Worm (Caenorhabditis elegans) whole organism, L1 larva: ENCODE results near the gene puf-8.
A peak's percentile ranks its signal among the peaks of the same experiment; 100 is the strongest.

Experiments
- F16B12.6 ChIP-seq: fragments of 150-350 bp; optimal IDR thresholded peaks from 2 replicates; lab custom pipeline; 2014; ENCODE audit warnings: missing biosample characterization, missing genetic modification characterization
- alr-1 ChIP-seq: fragments of 200-800 bp; sonication (Bioruptor generic); optimal IDR thresholded peaks from 2 replicates; lab custom pipeline; 2018; ENCODE audit warnings: borderline replicate concordance, mild to moderate bottlenecking, missing genetic modification characterization, missing compliant biosample characterization
- ama-1 ChIP-seq: fragments of 150-350 bp; optimal IDR thresholded peaks from 2 replicates; lab custom pipeline; 2014
- ceh-63 ChIP-seq: fragments of 200-800 bp; sonication (Bioruptor generic); optimal IDR thresholded peaks from 2 replicates; lab custom pipeline; 2018; ENCODE audit warnings: mild to moderate bottlenecking, missing genetic modification characterization, missing compliant biosample characterization
- ceh-8 ChIP-seq: fragments of 200-800 bp; sonication (Bioruptor generic); optimal IDR thresholded peaks from 2 replicates; lab custom pipeline; 2018; ENCODE audit warnings: mild to moderate bottlenecking, missing genetic modification characterization, moderate library complexity, missing compliant biosample characterization
- ceh-88 ChIP-seq: fragments of 200-800 bp; sonication (Bioruptor generic); IDR thresholded peaks from 2 replicates; pipeline ENCODE4 v1.3.6; 2022; ENCODE audit warnings: missing genetic modification characterization, missing compliant biosample characterization
- ceh-90 ChIP-seq: sonication (generic microtip); optimal IDR thresholded peaks from 2 replicates; lab custom pipeline; 2016; ENCODE audit warnings: missing genetic modification characterization, missing compliant biosample characterization
- dsc-1 ChIP-seq: sonication (generic microtip); optimal IDR thresholded peaks from 2 replicates; lab custom pipeline; 2016; ENCODE audit warnings: mild to moderate bottlenecking, missing genetic modification characterization, missing compliant biosample characterization
- efl-1 ChIP-seq, 4 experiments: fragments of 150-350 bp; optimal IDR thresholded peaks in 3 of 4; peaks in 1 of 4; 1 replicate in 1 of 4; 2 replicates in 3 of 4; lab custom pipeline; 2014; ENCODE audit warnings: missing biosample characterization in 2 of 4, missing genetic modification characterization in 2 of 4, missing genetic modification reagents in 2 of 4
- efl-3 ChIP-seq: fragments of 200-800 bp; sonication (Bioruptor generic); optimal IDR thresholded peaks from 2 replicates; lab custom pipeline; 2018; ENCODE audit warnings: mild to moderate bottlenecking, missing genetic modification characterization, missing compliant biosample characterization
- elt-2 ChIP-seq: sonication (generic microtip); optimal IDR thresholded peaks from 2 replicates; lab custom pipeline; 2016; ENCODE audit warnings: missing genetic modification characterization, mild to moderate bottlenecking, inconsistent platforms, missing compliant biosample characterization, missing genetic modification reagents
- elt-3 ChIP-seq, 6 experiments: fragments of 150-350 bp in 1 of 6; sonication (generic microtip); optimal IDR thresholded peaks; 2 replicates each; lab custom pipeline; 2017 to 2018; ENCODE audit warnings: missing biosample characterization in 6 of 6, missing genetic modification characterization in 6 of 6, inconsistent platforms in 1 of 6
- hlh-17 ChIP-seq: fragments of 200-800 bp; sonication (Bioruptor generic); optimal IDR thresholded peaks from 2 replicates; lab custom pipeline; 2018; ENCODE audit warnings: missing genetic modification characterization, mild to moderate bottlenecking, missing compliant biosample characterization, moderate library complexity, borderline replicate concordance
- hlh-4 ChIP-seq: sonication (generic microtip); optimal IDR thresholded peaks from 2 replicates; lab custom pipeline; 2016; ENCODE audit warnings: mild to moderate bottlenecking, missing genetic modification characterization, missing compliant biosample characterization
- hpl-2 ChIP-seq: fragments of 150-350 bp; optimal IDR thresholded peaks from 2 replicates; lab custom pipeline; 2014; ENCODE audit warnings: missing biosample characterization, missing genetic modification reagents, missing genetic modification characterization
- jun-1 ChIP-seq: fragments of 150-350 bp; optimal IDR thresholded peaks from 2 replicates; lab custom pipeline; 2014; ENCODE audit warnings: missing biosample characterization, missing genetic modification reagents, missing genetic modification characterization
- lin-13 ChIP-seq: fragments of 150-350 bp; optimal IDR thresholded peaks from 2 replicates; lab custom pipeline; 2014; ENCODE audit warnings: missing biosample characterization, missing genetic modification reagents, missing genetic modification characterization
- lin-14 ChIP-seq: fragments of 200-800 bp; sonication (Bioruptor generic); optimal IDR thresholded peaks from 2 replicates; lab custom pipeline; 2018; ENCODE audit warnings: mild to moderate bottlenecking, missing genetic modification characterization, moderate library complexity, missing compliant biosample characterization
- lin-15B ChIP-seq: fragments of 150-350 bp; sonication (generic microtip); optimal IDR thresholded peaks from 3 replicates; lab custom pipeline; 2014; ENCODE audit warnings: missing biosample characterization, missing genetic modification characterization
- lin-35 ChIP-seq, 2 experiments: fragments of 150-350 bp; optimal IDR thresholded peaks; 2 replicates each; lab custom pipeline; 2014; ENCODE audit warnings: missing biosample characterization in 2 of 2, missing genetic modification characterization in 2 of 2, missing genetic modification reagents in 2 of 2
- lin-39 ChIP-seq: fragments of 150-350 bp; optimal IDR thresholded peaks from 2 replicates; lab custom pipeline; 2014; ENCODE audit warnings: missing biosample characterization, missing genetic modification reagents, missing genetic modification characterization
- lir-3 ChIP-seq: sonication (generic microtip); optimal IDR thresholded peaks from 2 replicates; lab custom pipeline; 2016; ENCODE audit warnings: mild to moderate bottlenecking, missing genetic modification characterization, moderate library complexity, missing compliant biosample characterization; ENCODE audit not compliant: poor library complexity
- lsy-2 ChIP-seq, 2 experiments: fragments of 150-350 bp; optimal IDR thresholded peaks; 2 replicates each; lab custom pipeline; 2014; ENCODE audit warnings: missing biosample characterization in 2 of 2, missing genetic modification characterization in 2 of 2
- mab-9 ChIP-seq: fragments of 200-800 bp; sonication (Bioruptor generic); IDR thresholded peaks from 2 replicates; pipeline ENCODE4 v1.3.6; 2022; ENCODE audit warnings: missing genetic modification reagents, missing genetic modification characterization, missing compliant biosample characterization
- mdl-1 ChIP-seq, 2 experiments: fragments of 150-350 bp; optimal IDR thresholded peaks; 2 replicates each; lab custom pipeline; 2014 to 2017; ENCODE audit warnings: missing biosample characterization in 2 of 2, missing genetic modification characterization in 2 of 2, inconsistent platforms in 1 of 2
- mef-2 ChIP-seq: fragments of 150-350 bp; optimal IDR thresholded peaks from 2 replicates; lab custom pipeline; 2014; ENCODE audit warnings: missing biosample characterization, missing genetic modification characterization
- nhr-20 ChIP-seq: sonication (generic microtip); optimal IDR thresholded peaks from 2 replicates; lab custom pipeline; 2016; ENCODE audit warnings: mild to moderate bottlenecking, missing genetic modification characterization, missing compliant biosample characterization
- nhr-28 ChIP-seq: fragments of 150-350 bp; optimal IDR thresholded peaks from 2 replicates; lab custom pipeline; 2014; ENCODE audit warnings: missing biosample characterization, missing genetic modification characterization
- nhr-47 ChIP-seq: sonication (generic microtip); optimal IDR thresholded peaks from 2 replicates; lab custom pipeline; 2016; ENCODE audit warnings: mild to moderate bottlenecking, missing genetic modification characterization, moderate library complexity, missing compliant biosample characterization
- nhr-76 ChIP-seq: sonication (generic microtip); optimal IDR thresholded peaks from 2 replicates; lab custom pipeline; 2017; ENCODE audit warnings: missing biosample characterization, missing genetic modification characterization
- nhr-77 ChIP-seq: fragments of 150-350 bp; optimal IDR thresholded peaks from 2 replicates; lab custom pipeline; 2014; ENCODE audit warnings: missing biosample characterization, missing genetic modification characterization
- nhr-84 ChIP-seq: sonication (generic microtip); optimal IDR thresholded peaks from 2 replicates; lab custom pipeline; 2017; ENCODE audit warnings: missing biosample characterization, missing genetic modification characterization
- nhr-85 ChIP-seq: sonication (generic microtip); peaks from one replicate; lab custom pipeline; 2016; ENCODE audit warnings: missing genetic modification characterization, inconsistent platforms, missing compliant biosample characterization
- nhr-90 ChIP-seq: sonication (generic microtip); optimal IDR thresholded peaks from 2 replicates; lab custom pipeline; 2016; ENCODE audit warnings: mild to moderate bottlenecking, missing genetic modification characterization, missing compliant biosample characterization; ENCODE audit not compliant: poor library complexity
- pax-3 ChIP-seq: fragments of 200-800 bp; sonication (Bioruptor generic); optimal IDR thresholded peaks from 2 replicates; lab custom pipeline; 2018; ENCODE audit warnings: mild to moderate bottlenecking, missing genetic modification characterization, moderate library complexity, missing compliant biosample characterization
- pqm-1 ChIP-seq: sonication (generic microtip); optimal IDR thresholded peaks from 3 replicates; lab custom pipeline; 2017; ENCODE audit warnings: missing biosample characterization, missing genetic modification characterization
- rnt-1 ChIP-seq: sonication (generic microtip); optimal IDR thresholded peaks from 2 replicates; lab custom pipeline; 2016; ENCODE audit warnings: mild to moderate bottlenecking, missing genetic modification characterization, moderate library complexity, missing compliant biosample characterization
- snpc-4 ChIP-seq: fragments of 150-350 bp; optimal IDR thresholded peaks from 2 replicates; lab custom pipeline; 2014; ENCODE audit warnings: missing biosample characterization, missing genetic modification characterization
- snu-23 ChIP-seq: sonication (generic microtip); optimal IDR thresholded peaks from 2 replicates; lab custom pipeline; 2016; ENCODE audit warnings: missing genetic modification characterization, missing compliant biosample characterization
- sox-4 ChIP-seq: sonication (generic microtip); optimal IDR thresholded peaks from 2 replicates; lab custom pipeline; 2016; ENCODE audit warnings: missing genetic modification characterization, missing compliant biosample characterization
- sptf-1 ChIP-seq: fragments of 150-350 bp; optimal IDR thresholded peaks from 2 replicates; lab custom pipeline; 2014; ENCODE audit warnings: missing biosample characterization, missing genetic modification characterization
- sup-37 ChIP-seq: fragments of 200-800 bp; sonication (Bioruptor generic); optimal IDR thresholded peaks from 2 replicates; lab custom pipeline; 2018; ENCODE audit warnings: mild to moderate bottlenecking, missing genetic modification characterization, missing compliant biosample characterization
- swsn-7 ChIP-seq: sonication (generic microtip); optimal IDR thresholded peaks from 2 replicates; lab custom pipeline; 2016; ENCODE audit warnings: missing genetic modification characterization, missing compliant biosample characterization
- tbx-2 ChIP-seq: sonication (generic microtip); optimal IDR thresholded peaks from 2 replicates; lab custom pipeline; 2016; ENCODE audit warnings: missing genetic modification characterization, missing compliant biosample characterization
- tlp-1 ChIP-seq: fragments of 150-350 bp; optimal IDR thresholded peaks from 2 replicates; lab custom pipeline; 2014; ENCODE audit warnings: missing biosample characterization, missing genetic modification characterization
- unc-30 ChIP-seq: sonication (generic microtip); optimal IDR thresholded peaks from 2 replicates; lab custom pipeline; 2017; ENCODE audit warnings: missing biosample characterization, missing genetic modification characterization
- unc-62 ChIP-seq: fragments of 150-350 bp; optimal IDR thresholded peaks from 2 replicates; lab custom pipeline; 2014; ENCODE audit warnings: missing biosample characterization, missing genetic modification reagents, missing genetic modification characterization
- unc-98 ChIP-seq: fragments of 200-800 bp; sonication (Bioruptor generic); IDR thresholded peaks from 2 replicates; pipeline ENCODE4 v1.3.6; 2022; ENCODE audit warnings: missing genetic modification characterization, missing compliant biosample characterization
- vab-15 ChIP-seq: sonication (generic microtip); optimal IDR thresholded peaks from 2 replicates; lab custom pipeline; 2017; ENCODE audit warnings: missing genotype, mild to moderate bottlenecking, missing genetic modification characterization, missing compliant biosample characterization
- xbp-1 ChIP-seq: sonication (generic microtip); optimal IDR thresholded peaks from 2 replicates; lab custom pipeline; 2016; ENCODE audit warnings: missing genetic modification characterization, missing compliant biosample characterization
- zip-4 ChIP-seq: fragments of 200-800 bp; sonication (Bioruptor generic); optimal IDR thresholded peaks from 2 replicates; lab custom pipeline; 2018; ENCODE audit warnings: mild to moderate bottlenecking, missing genetic modification characterization, moderate library complexity, missing compliant biosample characterization
- ztf-11 ChIP-seq, 2 experiments: sonication (generic microtip); optimal IDR thresholded peaks; 2 replicates each; lab custom pipeline; 2016 to 2017; ENCODE audit warnings: missing genetic modification characterization in 2 of 2, missing biosample characterization in 1 of 2, missing compliant biosample characterization in 1 of 2
- ztf-4 ChIP-seq: fragments of 150-350 bp; optimal IDR thresholded peaks from 2 replicates; lab custom pipeline; 2014; ENCODE audit warnings: missing biosample characterization, missing genetic modification characterization

puf-8 gene

DNA sequence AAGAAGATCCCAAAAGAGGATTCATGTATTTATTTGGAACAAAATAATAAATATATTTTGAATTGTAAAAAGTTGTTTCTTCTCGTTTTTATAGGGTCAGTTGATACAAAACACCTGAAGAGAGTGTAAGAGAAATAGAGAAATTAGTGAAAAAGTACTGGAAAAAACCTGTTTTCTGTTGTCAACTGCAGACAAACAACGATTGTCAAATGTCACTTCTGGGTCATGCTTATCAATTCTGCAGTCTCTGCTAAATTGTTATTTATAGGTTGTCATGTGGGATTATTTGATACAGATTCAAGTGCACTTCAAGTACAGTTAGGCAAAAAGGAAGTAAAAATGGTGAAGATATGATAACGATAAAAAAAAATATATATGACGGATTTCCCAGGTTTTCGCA is 25.5 kb downstream of the puf-8 start (continued):
- TF ChIP-seq jun-1 (tag; lab: Kevin White, UChicago) (no peak), hlh-17 (GFP tag; lab: Kevin White, UChicago) (no peak), F16B12.6 (tag; lab: Kevin White, UChicago) (no peak), ztf-11 (tag; optimal IDR thresholded peaks at IDR 0.05; lab: Kevin White, UChicago) (no peak), nhr-76 (tag; lab: Kevin White, UChicago) (no peak), swsn-7 (tag; lab: Kevin White, UChicago) (no peak), unc-98 (GFP tag; lab: Robert Waterston, UW) (no peak), nhr-77 (tag; lab: Kevin White, UChicago) (no peak), lin-39 (tag; lab: Kevin White, UChicago) (no peak), vab-15 (no peak), alr-1 (tag; lab: Kevin White, UChicago) (no peak), sup-37 (GFP tag; lab: Kevin White, UChicago) (no peak), elt-3 (tag; optimal IDR thresholded peaks at IDR 0.05; lab: Kevin White, UChicago) (peak in 2 of 6 experiments; percentile 80 to 81), nhr-84 (tag; lab: Kevin White, UChicago) (no peak), hlh-4 (tag; lab: Kevin White, UChicago) (no peak), rnt-1 (tag; lab: Kevin White, UChicago) (no peak), nhr-47 (tag; lab: Kevin White, UChicago) (no peak), unc-62 (GFP tag; lab: Kevin White, UChicago) (no peak), lsy-2 (tag; optimal IDR thresholded peaks at IDR 0.05; lab: Kevin White, UChicago) (peak in 1 of 2 experiments; percentile 12), nhr-85 (tag; lab: Kevin White, UChicago) (peak; percentile 96), pax-3 (tag; lab: Kevin White, UChicago) (no peak), lir-3 (tag; lab: Kevin White, UChicago) (peak; percentile 45), efl-1 (optimal IDR thresholded peaks at IDR 0.05; lab: Kevin White, UChicago) (no peak), efl-1 (GFP tag; optimal IDR thresholded peaks at IDR 0.05 in 1 of 2; lab: Kevin White, UChicago) (peak in 1 of 2 experiments; percentile 73), ceh-8 (GFP tag; lab: Kevin White, UChicago) (no peak), ceh-63 (GFP tag; lab: Kevin White, UChicago) (no peak), ztf-4 (tag; lab: Kevin White, UChicago) (no peak), xbp-1 (no peak), elt-2 (no peak), sptf-1 (tag; lab: Kevin White, UChicago) (no peak), snpc-4 (tag; lab: Kevin White, UChicago) (no peak), unc-30 (tag; lab: Kevin White, UChicago) (no peak), hpl-2 (GFP tag; lab: Kevin White, UChicago) (no peak), nhr-90 (tag; lab: Kevin White, UChicago) (peak; percentile 6), lin-13 (GFP tag; lab: Kevin White, UChicago) (no peak), nhr-20 (tag; lab: Kevin White, UChicago) (peak; percentile 55), sox-4 (tag; lab: Kevin White, UChicago) (no peak), pqm-1 (tag; lab: Kevin White, UChicago) (no peak), nhr-28 (tag; lab: Kevin White, UChicago) (no peak), zip-4 (no peak), lin-35 (GFP tag; optimal IDR thresholded peaks at IDR 0.05; lab: Kevin White, UChicago) (peak in 1 of 2 experiments; percentile 51), lin-15B (tag; lab: Kevin White, UChicago) (no peak), tlp-1 (tag; lab: Kevin White, UChicago) (no peak), efl-3 (GFP tag; lab: Kevin White, UChicago) (no peak), ama-1 (no peak), lin-14 (peak; percentile 57), ceh-90 (no peak), mab-9 (GFP tag; lab: Robert Waterston, UW) (no peak), tbx-2 (peak; percentile 44), dsc-1 (tag; lab: Kevin White, UChicago) (no peak), snu-23 (peak; percentile 22), ceh-88 (GFP tag; lab: Robert Waterston, UW) (no peak), mdl-1 (tag; optimal IDR thresholded peaks at IDR 0.05; lab: Kevin White, UChicago) (no peak), mef-2 (tag; lab: Kevin White, UChicago) (no peak)
